Fruit fly (Drosophila melanogaster) whole organism, embryonic: Measurements from ENCODE around the gene slf.

ENCODE experiments used
- CG12155 ChIP-seq: fragments of 200-800 bp; sonication (Bioruptor generic); optimal IDR thresholded peaks from 3 replicates; lab custom pipeline; 2016; ENCODE audit warnings: missing biosample characterization, missing genetic modification characterization
- CG1647 ChIP-seq: fragments of 200-800 bp; sonication (Bioruptor generic); optimal IDR thresholded peaks from 3 replicates; lab custom pipeline; 2016; ENCODE audit warnings: missing biosample characterization, missing genetic modification characterization
- CG8478 ChIP-seq: fragments of >200 bp; optimal IDR thresholded peaks from 2 replicates; lab custom pipeline; 2018
- Optix ChIP-seq: fragments of 200-800 bp; sonication (Bioruptor generic); IDR thresholded peaks from 3 replicates; pipeline ENCODE4 v1.3.6; 2022; ENCODE audit warnings: missing biosample characterization, missing genetic modification characterization
- Vsx1 ChIP-seq: fragments of 200-800 bp; sonication (Bioruptor generic); optimal IDR thresholded peaks from 2 replicates; lab custom pipeline; 2017; ENCODE audit warnings: missing biosample characterization, mild to moderate bottlenecking, missing genetic modification characterization, missing genetic modification reagents

dm6 chr2L:4846629-4847125 is 45.0 kb upstream of the slf start:
- TF ChIP-seq CG12155 (GFP tag; lab: Kevin White, UChicago) (no peak), Vsx1 (GFP tag; lab: Kevin White, UChicago) (no peak), Optix (GFP tag; lab: Robert Waterston, UW) (no peak), CG8478 (lab: Kevin White, UChicago) (no peak), CG1647 (GFP tag; lab: Kevin White, UChicago) (no peak)
